Worm (Caenorhabditis elegans): ENCODE measurements around the gene K09H11.11.

DNA sequence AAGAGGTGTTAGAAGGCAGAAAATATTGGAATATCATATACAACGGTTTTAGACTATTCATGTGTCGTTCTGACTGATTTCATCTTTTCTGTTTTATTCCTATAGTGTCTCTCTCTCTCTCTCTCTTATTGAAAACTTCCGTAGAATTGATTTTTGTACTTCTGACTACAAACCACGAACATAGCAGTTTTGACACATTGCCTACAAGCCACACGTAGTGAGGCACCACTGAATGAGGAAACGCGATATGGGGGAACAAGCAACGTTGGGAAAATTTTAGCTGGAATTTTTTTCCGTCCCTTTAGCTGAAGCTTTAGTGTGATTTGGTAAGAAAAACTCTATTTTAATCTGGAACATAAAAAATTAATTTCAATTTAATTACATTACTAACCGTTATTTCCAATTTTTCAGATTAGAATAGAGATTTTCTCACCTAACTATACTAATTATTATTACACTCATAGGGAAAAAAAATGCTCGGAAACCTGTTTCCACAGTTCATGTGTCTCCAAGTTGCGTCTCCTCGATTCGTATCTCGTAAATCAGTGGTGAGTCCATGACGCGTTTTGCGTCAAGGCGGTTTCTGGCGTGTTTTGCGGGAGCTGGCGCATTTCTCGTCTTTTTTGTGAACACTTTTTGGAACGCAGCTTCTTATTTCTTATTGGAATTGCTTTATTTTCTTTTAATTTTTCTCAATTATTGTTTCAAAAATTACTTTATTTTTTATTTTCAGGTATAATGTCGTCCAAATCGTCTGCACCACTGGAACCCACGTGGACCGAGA, 35.6 kb upstream of the K09H11.11 start, which contains the start of the genes nhr-142 and F44E7.9:
- no peak for TF ChIP-seq ets-7 (tag; optimal IDR thresholded peaks at IDR 0.05)
- TF ChIP-seq tbx-37 (GFP tag; conservative IDR thresholded peaks at IDR 0.05): 0 out of 2 replicates have a peak, but pooled peaks have one; percentile 15
- TF ChIP-seq scrt-1 (GFP tag; IDR thresholded peaks at IDR 0.05): no peak
- no peak for TF ChIP-seq ama-1 (optimal IDR thresholded peaks at IDR 0.05)
- TF ChIP-seq flt-1 (GFP tag; IDR thresholded peaks at IDR 0.05): peak; percentile 66
